Worm (Caenorhabditis elegans) whole organism, L2 larva: ENCODE measurements around the gene F59B2.14.

Experiments
- F13H6.1 ChIP-seq: sonication (generic microtip); optimal IDR thresholded peaks from 2 replicates; lab custom pipeline; 2016; ENCODE audit warnings: missing genetic modification characterization, missing compliant biosample characterization
- R02D3.7 ChIP-seq: fragments of 150-350 bp; optimal IDR thresholded peaks from 2 replicates; lab custom pipeline; 2014; ENCODE audit warnings: missing biosample characterization, missing genetic modification characterization
- ZK546.5 ChIP-seq: sonication (generic microtip); optimal IDR thresholded peaks from 2 replicates; lab custom pipeline; 2017; ENCODE audit warnings: missing biosample characterization, missing genetic modification characterization
- alr-1 ChIP-seq: fragments of 150-350 bp; optimal IDR thresholded peaks from 2 replicates; lab custom pipeline; 2014; ENCODE audit warnings: missing biosample characterization, missing genetic modification characterization
- aly-2 ChIP-seq: fragments of 150-350 bp; optimal IDR thresholded peaks from 2 replicates; lab custom pipeline; 2014; ENCODE audit warnings: missing biosample characterization, missing genetic modification characterization
- ama-1 ChIP-seq: fragments of 150-350 bp; optimal IDR thresholded peaks from 2 replicates; lab custom pipeline; 2018; ENCODE audit warnings: inconsistent platforms
- blmp-1 ChIP-seq: sonication (generic microtip); optimal IDR thresholded peaks from 2 replicates; lab custom pipeline; 2017; ENCODE audit warnings: missing genetic modification characterization, mild to moderate bottlenecking, missing compliant biosample characterization, antibody characterized with exemption, moderate library complexity; ENCODE audit not compliant: insufficient read depth
- ceh-16 ChIP-seq: fragments of 150-350 bp; optimal IDR thresholded peaks from 2 replicates; lab custom pipeline; 2014; ENCODE audit warnings: missing biosample characterization, missing genetic modification characterization
- ceh-82 ChIP-seq: fragments of 150-350 bp; optimal IDR thresholded peaks from 2 replicates; lab custom pipeline; 2014; ENCODE audit warnings: missing biosample characterization, missing genetic modification characterization
- crh-2 ChIP-seq: sonication (generic microtip); optimal IDR thresholded peaks from 2 replicates; lab custom pipeline; 2017; ENCODE audit warnings: missing biosample characterization, missing genetic modification characterization
- dmd-4 ChIP-seq: sonication (generic microtip); optimal IDR thresholded peaks from 2 replicates; lab custom pipeline; 2017; ENCODE audit warnings: missing biosample characterization, missing genetic modification characterization
- elt-1 ChIP-seq: fragments of 150-350 bp; optimal IDR thresholded peaks from 2 replicates; lab custom pipeline; 2014; ENCODE audit warnings: missing biosample characterization, missing genetic modification characterization
- elt-3 ChIP-seq: sonication (generic microtip); optimal IDR thresholded peaks from 2 replicates; lab custom pipeline; 2017; ENCODE audit warnings: missing biosample characterization, missing genetic modification characterization
- fos-1 ChIP-seq: fragments of 150-350 bp; optimal IDR thresholded peaks from 2 replicates; lab custom pipeline; 2014; ENCODE audit warnings: missing biosample characterization, missing genetic modification characterization
- gmeb-1 ChIP-seq: fragments of 150-350 bp; optimal IDR thresholded peaks from 2 replicates; lab custom pipeline; 2014; ENCODE audit warnings: missing biosample characterization, missing genetic modification characterization
- lsy-2 ChIP-seq, 2 experiments: fragments of 150-350 bp in 1 of 2; sonication (generic microtip) in 1 of 2; optimal IDR thresholded peaks; 2 replicates each; lab custom pipeline; 2014 to 2017; ENCODE audit warnings: missing biosample characterization in 2 of 2, missing genetic modification characterization in 2 of 2
- mab-5 ChIP-seq: fragments of 150-350 bp; optimal IDR thresholded peaks from 2 replicates; lab custom pipeline; 2014; ENCODE audit warnings: missing biosample characterization, missing genetic modification characterization
- nhr-10 ChIP-seq: sonication (generic microtip); optimal IDR thresholded peaks from 2 replicates; lab custom pipeline; 2017; ENCODE audit warnings: missing biosample characterization, missing genetic modification characterization
- nhr-11 ChIP-seq: fragments of 150-350 bp; optimal IDR thresholded peaks from 2 replicates; lab custom pipeline; 2014; ENCODE audit warnings: missing biosample characterization, missing genetic modification characterization
- nhr-129 ChIP-seq: fragments of 150-350 bp; optimal IDR thresholded peaks from 2 replicates; lab custom pipeline; 2014; ENCODE audit warnings: missing biosample characterization, missing genetic modification characterization
- nhr-23 ChIP-seq: fragments of 150-350 bp; optimal IDR thresholded peaks from 2 replicates; lab custom pipeline; 2014; ENCODE audit warnings: missing biosample characterization, missing genetic modification reagents, missing genetic modification characterization
- nhr-237 ChIP-seq: fragments of 150-350 bp; optimal IDR thresholded peaks from 2 replicates; lab custom pipeline; 2014; ENCODE audit warnings: missing biosample characterization, missing genetic modification characterization
- nhr-6 ChIP-seq: fragments of 150-350 bp; optimal IDR thresholded peaks from 2 replicates; lab custom pipeline; 2014; ENCODE audit warnings: missing biosample characterization, missing genetic modification characterization
- nhr-77 ChIP-seq: fragments of 150-350 bp; optimal IDR thresholded peaks from 2 replicates; lab custom pipeline; 2014; ENCODE audit warnings: missing biosample characterization, missing genetic modification characterization
- peb-1 ChIP-seq: fragments of 150-350 bp; optimal IDR thresholded peaks from 2 replicates; lab custom pipeline; 2014; ENCODE audit warnings: missing biosample characterization, missing genetic modification characterization
- sem-4 ChIP-seq: fragments of 150-350 bp; optimal IDR thresholded peaks from 2 replicates; lab custom pipeline; 2014; ENCODE audit warnings: missing biosample characterization, missing genetic modification reagents, missing genetic modification characterization
- skn-1 ChIP-seq: sonication (generic microtip); optimal IDR thresholded peaks from 2 replicates; lab custom pipeline; 2017; ENCODE audit warnings: missing biosample characterization, missing genetic modification characterization
- sma-3 ChIP-seq: sonication (generic microtip); optimal IDR thresholded peaks from 2 replicates; lab custom pipeline; 2016; ENCODE audit warnings: missing genetic modification reagents, missing genetic modification characterization, missing compliant biosample characterization
- sma-9 ChIP-seq, 2 experiments: fragments of 150-350 bp in 1 of 2; sonication (generic microtip) in 1 of 2; optimal IDR thresholded peaks; 2 replicates each; lab custom pipeline; 2014 to 2016; ENCODE audit warnings: missing genetic modification characterization in 2 of 2, mild to moderate bottlenecking in 1 of 2, missing biosample characterization in 1 of 2, missing compliant biosample characterization in 1 of 2, missing genetic modification reagents in 1 of 2, moderate library complexity in 1 of 2
- snpc-4 ChIP-seq: fragments of 150-350 bp; optimal IDR thresholded peaks from 2 replicates; lab custom pipeline; 2014; ENCODE audit warnings: missing biosample characterization, missing genetic modification characterization
- unc-39 ChIP-seq: fragments of 150-350 bp; optimal IDR thresholded peaks from 2 replicates; lab custom pipeline; 2014; ENCODE audit warnings: missing biosample characterization, missing genetic modification characterization
- unc-55 ChIP-seq: fragments of 150-350 bp; sonication (generic microtip); optimal IDR thresholded peaks from 3 replicates; lab custom pipeline; 2014; ENCODE audit warnings: missing biosample characterization, missing genetic modification reagents, missing genetic modification characterization
- unc-62 ChIP-seq: fragments of 150-350 bp; optimal IDR thresholded peaks from 2 replicates; lab custom pipeline; 2014; ENCODE audit warnings: missing biosample characterization, missing genetic modification reagents, missing genetic modification characterization
- zag-1 ChIP-seq: fragments of 150-350 bp; optimal IDR thresholded peaks from 2 replicates; lab custom pipeline; 2014; ENCODE audit warnings: missing biosample characterization, missing genetic modification characterization
- ztf-1 ChIP-seq: fragments of 200-800 bp; sonication (Bioruptor generic); conservative IDR thresholded peaks from 2 replicates; pipeline ENCODE4 v1.3.6; 2022; ENCODE audit warnings: missing genetic modification characterization, missing compliant biosample characterization
- ztf-11 ChIP-seq: sonication (generic microtip); optimal IDR thresholded peaks from 2 replicates; lab custom pipeline; 2017; ENCODE audit warnings: missing biosample characterization, missing genetic modification characterization
- ztf-4 ChIP-seq: fragments of 150-350 bp; optimal IDR thresholded peaks from 2 replicates; lab custom pipeline; 2014; ENCODE audit warnings: missing biosample characterization, missing genetic modification characterization

Gene F59B2.14

DNA sequence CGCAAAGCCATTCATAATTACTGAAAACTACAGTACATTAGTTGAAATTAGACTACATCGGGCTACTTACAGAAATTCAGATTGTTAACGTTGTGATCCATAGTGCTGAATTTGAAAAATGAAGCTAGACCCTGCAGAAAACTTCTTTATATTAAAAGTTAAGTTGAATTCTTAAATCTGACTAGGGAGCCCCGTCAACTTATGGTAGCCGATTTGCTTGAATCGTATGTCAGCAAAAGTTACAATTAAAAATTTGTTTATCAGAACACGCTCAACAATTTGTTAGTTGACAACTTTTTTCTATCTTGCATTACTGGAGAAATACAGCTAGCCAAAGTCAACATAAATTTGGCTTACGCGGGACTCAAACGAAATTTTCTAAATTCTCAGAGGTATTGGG is at the start of gene F59B2.14:
Gene F59B2.14 (minus strand): TSS at position 101 of the 400 bp plus-strand sequence.
- TF ChIP-seq ama-1 (lab: Kevin White, UChicago), result no peak
- no peak for TF ChIP-seq unc-62 (GFP tag; lab: Kevin White, UChicago)
- no peak for TF ChIP-seq nhr-6 (tag; lab: Kevin White, UChicago)
- no peak for TF ChIP-seq lsy-2 (tag; optimal IDR thresholded peaks at IDR 0.05; lab: Kevin White, UChicago)
- TF ChIP-seq crh-2 (tag; lab: Kevin White, UChicago), result no peak
- no peak for TF ChIP-seq skn-1 (tag; lab: Kevin White, UChicago)
- TF ChIP-seq ZK546.5 (tag; lab: Kevin White, UChicago), result no peak
- TF ChIP-seq peb-1, result no peak
- no peak for TF ChIP-seq alr-1
- TF ChIP-seq nhr-77, result no peak
- no peak for TF ChIP-seq ztf-11 (tag; lab: Kevin White, UChicago)
- TF ChIP-seq fos-1 (tag; lab: Kevin White, UChicago), result no peak
- no peak for TF ChIP-seq gmeb-1 (tag; lab: Kevin White, UChicago)
- TF ChIP-seq, all 48 proteins: peak for 0

ce11 chrIII:9071372-9071771 is 48.9 kb upstream of the F59B2.14 start, which contains the start of gene lin-12:
TSS of gene lin-12 (minus strand) at chrIII:9071472.
- TF ChIP-seq unc-62 (GFP tag; lab: Kevin White, UChicago) (no peak), crh-2 (tag; lab: Kevin White, UChicago) (no peak), nhr-6 (tag; lab: Kevin White, UChicago) (no peak), mab-5 (tag; lab: Kevin White, UChicago) (no peak), sem-4 (tag; lab: Kevin White, UChicago) (no peak), unc-39 (tag; lab: Kevin White, UChicago) (no peak), snpc-4 (tag; lab: Kevin White, UChicago) (no peak), dmd-4 (no peak), elt-1 (tag; lab: Kevin White, UChicago) (no peak), R02D3.7 (no peak), nhr-10 (tag; lab: Kevin White, UChicago) (no peak), nhr-237 (no peak), ceh-16 (no peak), ztf-4 (tag; lab: Kevin White, UChicago) (no peak), elt-3 (tag; lab: Kevin White, UChicago) (no peak), aly-2 (tag; lab: Kevin White, UChicago) (no peak), nhr-129 (no peak), alr-1 (no peak), blmp-1 (tag; lab: Kevin White, UChicago) (no peak)

- TF ChIP-seq ztf-4 (tag; lab: Kevin White, UChicago) (no peak), nhr-10 (tag; lab: Kevin White, UChicago) (no peak), aly-2 (tag; lab: Kevin White, UChicago) (no peak), zag-1 (tag; lab: Kevin White, UChicago) (no peak), sma-9 (GFP tag; optimal IDR thresholded peaks at IDR 0.05; lab: Kevin White, UChicago) (no peak), sma-9 (tag; optimal IDR thresholded peaks at IDR 0.05; lab: Kevin White, UChicago) (no peak), unc-55 (GFP tag; lab: Kevin White, UChicago) (no peak), nhr-11 (tag; lab: Kevin White, UChicago) (no peak), sma-3 (GFP tag; lab: Kevin White, UChicago) (no peak), F13H6.1 (tag; lab: Kevin White, UChicago) (no peak), ztf-1 (GFP tag; lab: Robert Waterston, UW) (no peak), nhr-23 (tag; lab: Kevin White, UChicago) (no peak), nhr-237 (no peak), mab-5 (tag; lab: Kevin White, UChicago) (no peak), ceh-82 (tag; lab: Kevin White, UChicago) (no peak)
Measured at ce11 chrIII:9069712-9070111, 47.3 kb upstream of the F59B2.14 start.

ce11 chrIII:9060267-9060666 is 37.8 kb upstream of the F59B2.14 start:
- TF ChIP-seq crh-2 (tag; lab: Kevin White, UChicago), result peak; percentile 21
- TF ChIP-seq gmeb-1 (tag; lab: Kevin White, UChicago), result no peak
- TF ChIP-seq lsy-2 (tag; optimal IDR thresholded peaks at IDR 0.05; lab: Kevin White, UChicago), result peak in 1 of 2 experiments; percentile 35
